Worm (Caenorhabditis elegans) whole organism, L4 larva: ENCODE data around the gene C02F12.8.

Experiments used
- D1046.2 ChIP-seq: fragments of 200-800 bp; sonication (Bioruptor generic); IDR thresholded peaks from 2 replicates; pipeline ENCODE4 v1.3.6; 2022; ENCODE audit warnings: missing genetic modification characterization, missing compliant biosample characterization
- F10B5.3 ChIP-seq: sonication (generic microtip); optimal IDR thresholded peaks from 2 replicates; lab custom pipeline; 2016; ENCODE audit warnings: mild to moderate bottlenecking, missing genetic modification characterization, missing compliant biosample characterization
- T20F7.1 ChIP-seq: fragments of 200-800 bp; sonication (Bioruptor generic); optimal IDR thresholded peaks from 2 replicates; lab custom pipeline; 2018; ENCODE audit warnings: mild to moderate bottlenecking, missing genetic modification characterization, missing compliant biosample characterization
- Y5F2A.4 ChIP-seq: fragments of 200-800 bp; sonication (Bioruptor generic); optimal IDR thresholded peaks from 2 replicates; lab custom pipeline; 2018; ENCODE audit warnings: mild to moderate bottlenecking, missing genetic modification characterization, missing compliant biosample characterization
- ceh-28 ChIP-seq: fragments of 150-350 bp; optimal IDR thresholded peaks from 2 replicates; lab custom pipeline; 2014; ENCODE audit warnings: missing biosample characterization, missing genetic modification reagents, missing genetic modification characterization
- ceh-32 ChIP-seq: sonication (generic microtip); optimal IDR thresholded peaks from 2 replicates; lab custom pipeline; 2016; ENCODE audit warnings: mild to moderate bottlenecking, missing genetic modification characterization, missing compliant biosample characterization; ENCODE audit not compliant: poor library complexity
- cey-2 ChIP-seq: sonication (generic microtip); optimal IDR thresholded peaks from 3 replicates; lab custom pipeline; 2017; ENCODE audit warnings: missing genetic modification characterization, mild to moderate bottlenecking, missing compliant biosample characterization, antibody characterized with exemption, borderline replicate concordance; ENCODE audit not compliant: insufficient read depth
- daf-19 ChIP-seq: fragments of 200-800 bp; sonication (Bioruptor generic); conservative IDR thresholded peaks from 2 replicates; pipeline ENCODE4 v1.3.6; 2022; ENCODE audit warnings: missing genetic modification characterization, missing compliant biosample characterization
- dmd-6 ChIP-seq: fragments of 200-800 bp; sonication (Bioruptor generic); IDR thresholded peaks from 2 replicates; pipeline ENCODE4 v1.3.6; 2022; ENCODE audit warnings: missing genetic modification reagents, missing genetic modification characterization, missing compliant biosample characterization
- duxl-1 ChIP-seq: sonication (generic microtip); optimal IDR thresholded peaks from 2 replicates; lab custom pipeline; 2016; ENCODE audit warnings: mild to moderate bottlenecking, missing genetic modification characterization, moderate library complexity, missing compliant biosample characterization; ENCODE audit not compliant: poor library complexity
- fos-1 ChIP-seq: fragments of 150-350 bp; optimal IDR thresholded peaks from 2 replicates; lab custom pipeline; 2014; ENCODE audit warnings: missing biosample characterization, missing genetic modification characterization
- gei-8 ChIP-seq: fragments of 200-800 bp; sonication (Bioruptor generic); optimal IDR thresholded peaks from 2 replicates; lab custom pipeline; 2018; ENCODE audit warnings: mild to moderate bottlenecking, missing genetic modification characterization, missing compliant biosample characterization
- hif-1 ChIP-seq, 2 experiments: sonication (generic microtip); optimal IDR thresholded peaks; 2 replicates each; lab custom pipeline; 2016 to 2017; ENCODE audit warnings: missing compliant biosample characterization in 2 of 2, missing genetic modification characterization in 2 of 2, missing genetic modification reagents in 2 of 2, missing genotype in 2 of 2, mild to moderate bottlenecking in 1 of 2
- hmg-1.1 ChIP-seq: fragments of 200-800 bp; sonication (Bioruptor generic); IDR thresholded peaks from 2 replicates; pipeline ENCODE4 v1.3.6; 2022; ENCODE audit warnings: missing genetic modification reagents, missing genetic modification characterization, missing compliant biosample characterization
- lin-13 ChIP-seq: fragments of 150-350 bp; optimal IDR thresholded peaks from 2 replicates; lab custom pipeline; 2014; ENCODE audit warnings: missing biosample characterization, missing genetic modification reagents, missing genetic modification characterization
- lsy-2 ChIP-seq, 2 experiments: fragments of 150-350 bp in 1 of 2; sonication (generic microtip) in 1 of 2; optimal IDR thresholded peaks; 2 replicates each; lab custom pipeline; 2014 to 2017; ENCODE audit warnings: missing biosample characterization in 2 of 2, missing genetic modification characterization in 2 of 2
- madf-5 ChIP-seq, 2 experiments: fragments of 200-800 bp; sonication (Bioruptor generic); IDR thresholded peaks; 2 replicates each; pipeline ENCODE4 v1.3.6; 2022; ENCODE audit warnings: missing compliant biosample characterization in 2 of 2, missing genetic modification characterization in 2 of 2
- mep-1 ChIP-seq: fragments of 150-350 bp; sonication (generic microtip); optimal IDR thresholded peaks from 3 replicates; lab custom pipeline; 2014; ENCODE audit warnings: missing biosample characterization, missing genetic modification characterization
- nhr-10 ChIP-seq: fragments of 150-350 bp; optimal IDR thresholded peaks from 2 replicates; lab custom pipeline; 2014; ENCODE audit warnings: missing biosample characterization, missing genetic modification characterization
- nhr-25 ChIP-seq: sonication (generic microtip); optimal IDR thresholded peaks from 2 replicates; lab custom pipeline; 2017; ENCODE audit warnings: missing genetic modification characterization, mild to moderate bottlenecking, missing compliant biosample characterization, antibody characterized with exemption, moderate library complexity, borderline replicate concordance; ENCODE audit not compliant: insufficient read depth
- nhr-28 ChIP-seq: fragments of 150-350 bp; optimal IDR thresholded peaks from 2 replicates; lab custom pipeline; 2014; ENCODE audit warnings: missing biosample characterization, missing genetic modification characterization
- nhr-41 ChIP-seq: fragments of 200-800 bp; sonication (Bioruptor generic); IDR thresholded peaks from 2 replicates; pipeline ENCODE4 v1.3.6; 2022; ENCODE audit warnings: missing genetic modification reagents, missing genetic modification characterization, missing compliant biosample characterization
- nhr-48 ChIP-seq: sonication (generic microtip); optimal IDR thresholded peaks from 2 replicates; lab custom pipeline; 2016; ENCODE audit warnings: mild to moderate bottlenecking, missing genetic modification characterization, missing compliant biosample characterization
- nhr-6 ChIP-seq: fragments of 150-350 bp; optimal IDR thresholded peaks from 2 replicates; lab custom pipeline; 2014; ENCODE audit warnings: missing biosample characterization, missing genetic modification characterization
- saeg-2 ChIP-seq: fragments of 200-800 bp; sonication (Bioruptor generic); IDR thresholded peaks from 2 replicates; pipeline ENCODE4 v1.3.6; 2022; ENCODE audit warnings: missing genetic modification reagents, missing genetic modification characterization, missing compliant biosample characterization
- set-16 ChIP-seq: fragments of 200-800 bp; sonication (Bioruptor generic); IDR thresholded peaks from 2 replicates; pipeline ENCODE4 v1.3.6; 2022; ENCODE audit warnings: missing genetic modification reagents, missing genetic modification characterization, missing compliant biosample characterization
- unc-130 ChIP-seq: sonication (generic microtip); optimal IDR thresholded peaks from 2 replicates; lab custom pipeline; 2016; ENCODE audit warnings: missing genetic modification reagents, missing genetic modification characterization, missing compliant biosample characterization
- unc-39 ChIP-seq: sonication (generic microtip); optimal IDR thresholded peaks from 2 replicates; lab custom pipeline; 2017; ENCODE audit warnings: missing biosample characterization, missing genetic modification characterization
- unc-62 ChIP-seq, 3 experiments: fragments of 150-350 bp in 1 of 3; sonication (generic microtip); optimal IDR thresholded peaks in 2 of 3; peaks in 1 of 3; 1 replicate in 1 of 3; 2 replicates in 2 of 3; lab custom pipeline; 2014 to 2017; ENCODE audit warnings: missing biosample characterization in 3 of 3, missing genetic modification characterization in 3 of 3, missing genetic modification reagents in 3 of 3, missing genotype in 1 of 3
- zfp-2 ChIP-seq: sonication (generic microtip); optimal IDR thresholded peaks from 2 replicates; lab custom pipeline; 2016; ENCODE audit warnings: mild to moderate bottlenecking, missing genetic modification characterization, missing compliant biosample characterization
- zip-11 ChIP-seq: fragments of 200-800 bp; sonication (Bioruptor generic); IDR thresholded peaks from 2 replicates; pipeline ENCODE4 v1.3.6; 2022; ENCODE audit warnings: missing genetic modification characterization, missing compliant biosample characterization

C02F12.8 gene

DNA sequence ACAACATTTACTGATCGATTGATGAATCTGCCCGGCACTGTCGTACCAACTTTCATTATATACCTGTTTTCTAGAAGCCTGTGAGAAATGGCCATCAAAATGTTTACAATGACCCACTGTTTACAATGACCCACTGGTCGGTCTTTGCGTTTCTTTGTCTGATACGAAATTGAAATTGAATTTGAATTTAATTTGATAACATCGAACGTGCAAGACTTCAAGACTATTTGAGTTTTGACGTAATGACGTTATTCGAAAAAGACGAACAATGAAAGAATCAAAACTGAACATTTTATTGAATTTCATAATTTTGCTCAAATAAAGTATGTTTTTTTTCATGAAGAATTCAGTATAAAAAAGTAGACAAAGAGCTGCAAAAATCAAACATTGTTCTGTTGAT is 21.0 kb downstream of the C02F12.8 start, which contains the start of gene C02F12.5:
Gene C02F12.5 (minus strand): TSS at position 101 of the 400 bp plus-strand sequence.
- no peak for TF ChIP-seq unc-39 (tag; lab: Kevin White, UChicago)
- TF ChIP-seq F10B5.3 = no peak
- TF ChIP-seq hif-1 (tag; optimal IDR thresholded peaks at IDR 0.05; lab: Kevin White, UChicago) = peak in 1 of 2 experiments; percentile 30
- no peak for TF ChIP-seq nhr-28 (tag; lab: Kevin White, UChicago)
- no peak for TF ChIP-seq hmg-1.1 (GFP tag; lab: Robert Waterston, UW)

ce11 chrX:3668842-3669241 is 24.2 kb downstream of the C02F12.8 start, which contains the start of gene snet-1:
TSS of gene snet-1 (minus strand) at chrX:3668942.
- TF ChIP-seq Y5F2A.4 (GFP tag; lab: Kevin White, UChicago) (no peak), dmd-6 (GFP tag; lab: Robert Waterston, UW) (no peak), ceh-28 (no peak), zip-11 (GFP tag; lab: Robert Waterston, UW) (no peak), cey-2 (tag; lab: Kevin White, UChicago) (no peak)

ce11 chrX:3659192-3659591 is 33.8 kb downstream of the C02F12.8 start, which contains the start of gene R11G1.1:
TSS of gene R11G1.1 (plus strand) at chrX:3659492.
- TF ChIP-seq gei-8 (GFP tag; lab: Kevin White, UChicago) (no peak), ceh-32 (tag; lab: Kevin White, UChicago) (no peak), lsy-2 (tag; optimal IDR thresholded peaks at IDR 0.05; lab: Kevin White, UChicago) (no peak)

DNA sequence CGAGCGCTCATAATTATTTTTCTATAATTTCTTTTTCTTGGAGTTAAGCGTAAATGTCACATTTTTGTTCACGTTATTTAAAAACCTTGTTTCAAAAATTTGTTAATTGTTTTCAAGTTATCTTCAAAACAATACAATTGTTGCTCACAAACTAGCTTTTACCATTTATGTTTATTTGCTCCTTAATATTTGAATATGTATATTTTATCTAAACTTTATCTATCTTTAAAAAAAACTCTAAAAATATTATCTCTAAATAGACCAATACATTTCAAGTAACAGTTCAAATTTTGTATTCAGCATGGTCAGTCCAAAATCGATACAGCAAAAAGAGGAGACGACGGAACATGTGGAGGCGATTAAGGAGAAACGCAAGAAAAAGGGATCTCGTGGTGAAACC is 37.1 kb downstream of the C02F12.8 start, which contains the start of gene R11G1.7:
Gene R11G1.7 (plus strand): TSS at position 301 of the 400 bp plus-strand sequence.
- TF ChIP-seq fos-1 (tag; lab: Kevin White, UChicago) (no peak), nhr-48 (tag; lab: Kevin White, UChicago) (no peak), nhr-6 (no peak), set-16 (GFP tag; lab: Robert Waterston, UW) (no peak), nhr-41 (GFP tag; lab: Robert Waterston, UW) (no peak)

- TF ChIP-seq dmd-6 (GFP tag; lab: Robert Waterston, UW) (no peak), duxl-1 (tag; lab: Kevin White, UChicago) (no peak), T20F7.1 (GFP tag; lab: Kevin White, UChicago) (no peak), F10B5.3 (no peak), saeg-2 (no peak), nhr-25 (tag; lab: Kevin White, UChicago) (no peak), fos-1 (tag; lab: Kevin White, UChicago) (no peak), D1046.2 (GFP tag; lab: Robert Waterston, UW) (no peak), zfp-2 (tag; lab: Kevin White, UChicago) (no peak), madf-5 (GFP tag; IDR thresholded peaks at IDR 0.05; lab: Robert Waterston, UW) (no peak), nhr-10 (no peak), daf-19 (no peak), unc-62 (GFP tag; optimal IDR thresholded peaks at IDR 0.05 in 1 of 2; lab: Kevin White, UChicago) (no peak), unc-62 (tag; optimal IDR thresholded peaks at IDR 0.05; lab: Kevin White, UChicago) (no peak), lin-13 (GFP tag; lab: Kevin White, UChicago) (no peak), mep-1 (tag; lab: Kevin White, UChicago) (no peak), unc-130 (GFP tag; lab: Kevin White, UChicago) (no peak)
Observed at ce11 chrX:3654623-3655022, 38.4 kb downstream of the C02F12.8 start, which contains the start of gene R11G1.11. TSS of gene R11G1.11 (plus strand) at chrX:3654923.
